Worm (Caenorhabditis elegans) whole organism, late embryonic: ENCODE measurements around the gene R13A1.3.

Experiments
- C08G9.2 ChIP-seq: sonication (generic microtip); optimal IDR thresholded peaks from 2 replicates; lab custom pipeline; 2016; ENCODE audit warnings: mild to moderate bottlenecking, missing genetic modification characterization, moderate library complexity, missing compliant biosample characterization
- K02D7.2 ChIP-seq: sonication (generic microtip); optimal IDR thresholded peaks from 2 replicates; lab custom pipeline; 2017; ENCODE audit warnings: mild to moderate bottlenecking, missing genetic modification characterization, missing compliant biosample characterization
- K09A11.1 ChIP-seq: sonication (generic microtip); optimal IDR thresholded peaks from 2 replicates; lab custom pipeline; 2017; ENCODE audit warnings: antibody characterized with exemption, mild to moderate bottlenecking, missing genetic modification characterization, missing compliant biosample characterization; ENCODE audit not compliant: insufficient read depth
- T23F11.4 ChIP-seq: fragments of 200-800 bp; sonication (Bioruptor generic); optimal IDR thresholded peaks from 2 replicates; lab custom pipeline; 2018; ENCODE audit warnings: mild to moderate bottlenecking, missing genetic modification characterization, missing compliant biosample characterization
- ama-1 ChIP-seq: fragments of 150-350 bp; optimal IDR thresholded peaks from 2 replicates; lab custom pipeline; 2014
- ceh-14 ChIP-seq: sonication (generic microtip); optimal IDR thresholded peaks from 2 replicates; lab custom pipeline; 2016; ENCODE audit warnings: missing genotype, missing genetic modification characterization, missing compliant biosample characterization
- ceh-19 ChIP-seq: fragments of 200-800 bp; sonication (Bioruptor generic); optimal IDR thresholded peaks from 2 replicates; lab custom pipeline; 2018; ENCODE audit warnings: mild to moderate bottlenecking, missing genetic modification characterization, missing compliant biosample characterization
- ceh-2 ChIP-seq: sonication (generic microtip); optimal IDR thresholded peaks from 2 replicates; lab custom pipeline; 2016; ENCODE audit warnings: missing genotype, missing genetic modification characterization, missing compliant biosample characterization
- ceh-24 ChIP-seq: sonication (generic microtip); optimal IDR thresholded peaks from 2 replicates; lab custom pipeline; 2016; ENCODE audit warnings: mild to moderate bottlenecking, missing genetic modification characterization, missing compliant biosample characterization
- ceh-31 ChIP-seq: sonication (generic microtip); optimal IDR thresholded peaks from 2 replicates; lab custom pipeline; 2016; ENCODE audit warnings: missing genetic modification characterization, missing compliant biosample characterization
- ceh-48 ChIP-seq: sonication (generic microtip); optimal IDR thresholded peaks from 2 replicates; lab custom pipeline; 2016; ENCODE audit warnings: missing genetic modification characterization, inconsistent platforms, missing compliant biosample characterization
- che-1 ChIP-seq: sonication (generic microtip); optimal IDR thresholded peaks from 2 replicates; lab custom pipeline; 2016; ENCODE audit warnings: mild to moderate bottlenecking, missing genetic modification characterization, missing compliant biosample characterization
- dmd-4 ChIP-seq: sonication (generic microtip); optimal IDR thresholded peaks from 2 replicates; lab custom pipeline; 2016; ENCODE audit warnings: borderline replicate concordance, missing genetic modification characterization, missing compliant biosample characterization
- dve-1 ChIP-seq: sonication (generic microtip); optimal IDR thresholded peaks from 2 replicates; lab custom pipeline; 2017; ENCODE audit warnings: antibody characterized with exemption, mild to moderate bottlenecking, missing genetic modification characterization, missing compliant biosample characterization
- elt-2 ChIP-seq: sonication (generic microtip); optimal IDR thresholded peaks from 2 replicates; lab custom pipeline; 2016; ENCODE audit warnings: missing genetic modification reagents, missing genetic modification characterization, missing compliant biosample characterization
- ets-4 ChIP-seq: sonication (generic microtip); optimal IDR thresholded peaks from 2 replicates; lab custom pipeline; 2016; ENCODE audit warnings: missing genetic modification characterization, missing compliant biosample characterization
- fax-1 ChIP-seq: sonication (generic microtip); optimal IDR thresholded peaks from 2 replicates; lab custom pipeline; 2016; ENCODE audit warnings: missing genotype, missing genetic modification characterization, missing compliant biosample characterization
- fkh-10 ChIP-seq: fragments of 150-350 bp; optimal IDR thresholded peaks from 2 replicates; lab custom pipeline; 2014; ENCODE audit warnings: missing biosample characterization, missing genetic modification reagents, missing genetic modification characterization
- fkh-6 ChIP-seq: sonication (generic microtip); optimal IDR thresholded peaks from 2 replicates; lab custom pipeline; 2016; ENCODE audit warnings: missing genetic modification characterization, missing compliant biosample characterization
- hlh-13 ChIP-seq: fragments of 200-800 bp; sonication (Bioruptor generic); optimal IDR thresholded peaks from 2 replicates; lab custom pipeline; 2018; ENCODE audit warnings: mild to moderate bottlenecking, missing genetic modification characterization, missing compliant biosample characterization
- lim-6 ChIP-seq: sonication (generic microtip); optimal IDR thresholded peaks from 2 replicates; lab custom pipeline; 2016; ENCODE audit warnings: missing genetic modification characterization, missing compliant biosample characterization
- lin-11 ChIP-seq: fragments of 200-800 bp; sonication (Bioruptor generic); optimal IDR thresholded peaks from 2 replicates; lab custom pipeline; 2018; ENCODE audit warnings: mild to moderate bottlenecking, missing genetic modification characterization, missing compliant biosample characterization
- mec-3 ChIP-seq: sonication (generic microtip); optimal IDR thresholded peaks from 2 replicates; lab custom pipeline; 2016; ENCODE audit warnings: borderline replicate concordance, missing genetic modification characterization, missing compliant biosample characterization
- nfya-1 ChIP-seq: sonication (generic microtip); optimal IDR thresholded peaks from 2 replicates; lab custom pipeline; 2017; ENCODE audit warnings: missing genetic modification characterization, mild to moderate bottlenecking, missing compliant biosample characterization, antibody characterized with exemption, moderate library complexity
- nhr-232 ChIP-seq: sonication (generic microtip); optimal IDR thresholded peaks from 2 replicates; lab custom pipeline; 2016; ENCODE audit warnings: missing genetic modification characterization, missing compliant biosample characterization
- npax-4 ChIP-seq: sonication (generic microtip); optimal IDR thresholded peaks from 2 replicates; lab custom pipeline; 2016; ENCODE audit warnings: missing genetic modification characterization, missing compliant biosample characterization
- odd-2 ChIP-seq: sonication (generic microtip); optimal IDR thresholded peaks from 2 replicates; lab custom pipeline; 2017; ENCODE audit warnings: antibody characterized with exemption, mild to moderate bottlenecking, missing genetic modification characterization, missing compliant biosample characterization
- pax-1 ChIP-seq: fragments of 150-350 bp; optimal IDR thresholded peaks from 2 replicates; lab custom pipeline; 2014; ENCODE audit warnings: missing biosample characterization, missing genetic modification characterization
- pha-2 ChIP-seq: sonication (generic microtip); optimal IDR thresholded peaks from 2 replicates; lab custom pipeline; 2017; ENCODE audit warnings: mild to moderate bottlenecking, missing genetic modification characterization, missing compliant biosample characterization
- pha-4 ChIP-seq: fragments of 150-350 bp; optimal IDR thresholded peaks from 2 replicates; lab custom pipeline; 2018; ENCODE audit warnings: missing biosample characterization, missing genetic modification reagents, missing genetic modification characterization
- pqm-1 ChIP-seq: sonication (generic microtip); optimal IDR thresholded peaks from 2 replicates; lab custom pipeline; 2016; ENCODE audit warnings: missing genetic modification characterization, missing compliant biosample characterization
- pros-1 ChIP-seq: fragments of 150-350 bp; optimal IDR thresholded peaks from 2 replicates; lab custom pipeline; 2014; ENCODE audit warnings: missing biosample characterization, missing genetic modification reagents, missing genetic modification characterization
- rnt-1 ChIP-seq: sonication (generic microtip); optimal IDR thresholded peaks from 2 replicates; lab custom pipeline; 2016; ENCODE audit warnings: missing genetic modification characterization, missing compliant biosample characterization
- sdc-2 ChIP-seq: sonication (generic microtip); optimal IDR thresholded peaks from 2 replicates; lab custom pipeline; 2016; ENCODE audit warnings: missing genotype, missing genetic modification characterization, missing compliant biosample characterization
- sox-2 ChIP-seq: fragments of 200-800 bp; sonication (Bioruptor generic); IDR thresholded peaks from 2 replicates; pipeline ENCODE4 v1.3.6; 2022; ENCODE audit warnings: missing genetic modification reagents, missing genetic modification characterization, missing compliant biosample characterization
- syd-9 ChIP-seq: sonication (generic microtip); optimal IDR thresholded peaks from 2 replicates; lab custom pipeline; 2016; ENCODE audit warnings: mild to moderate bottlenecking, missing genetic modification characterization, moderate library complexity, missing compliant biosample characterization
- ttx-3 ChIP-seq: sonication (generic microtip); optimal IDR thresholded peaks from 2 replicates; lab custom pipeline; 2016; ENCODE audit warnings: missing genetic modification reagents, missing genetic modification characterization, missing compliant biosample characterization
- unc-42 ChIP-seq: sonication (generic microtip); optimal IDR thresholded peaks from 2 replicates; lab custom pipeline; 2016; ENCODE audit warnings: missing genotype, missing genetic modification characterization, missing compliant biosample characterization
- unc-55 ChIP-seq: sonication (generic microtip); optimal IDR thresholded peaks from 2 replicates; lab custom pipeline; 2017; ENCODE audit warnings: missing biosample characterization, missing genetic modification reagents, missing genetic modification characterization
- unc-86 ChIP-seq: sonication (generic microtip); optimal IDR thresholded peaks from 2 replicates; lab custom pipeline; 2016; ENCODE audit warnings: missing genetic modification characterization, missing compliant biosample characterization
- ztf-16 ChIP-seq: sonication (generic microtip); optimal IDR thresholded peaks from 2 replicates; lab custom pipeline; 2017; ENCODE audit warnings: missing genetic modification characterization, missing compliant biosample characterization

R13A1.3 gene

DNA sequence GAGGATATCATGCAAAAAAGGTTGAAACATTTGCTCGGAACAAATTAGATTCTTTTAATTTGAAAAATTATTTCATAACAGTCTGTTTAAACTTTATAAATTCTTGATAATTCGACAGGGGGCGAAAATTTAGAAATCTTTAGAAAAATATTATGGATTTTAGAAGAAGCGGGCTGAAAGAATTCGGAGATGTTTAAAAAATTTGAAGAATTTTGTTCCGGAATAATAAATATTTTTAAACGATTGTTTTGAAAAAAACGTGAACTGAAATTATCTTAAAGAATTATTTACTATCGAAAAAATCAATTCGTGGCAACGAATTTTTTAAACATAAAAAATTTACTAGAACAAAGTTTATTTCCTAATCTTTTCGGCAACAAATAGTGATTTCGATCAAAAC is at the start of gene R13A1.3:
Gene R13A1.3 (plus strand): TSS at position 301 of the 400 bp plus-strand sequence.
- TF ChIP-seq rnt-1 (tag; lab: Kevin White, UChicago) (no peak), T23F11.4 (GFP tag; lab: Kevin White, UChicago) (no peak), fkh-10 (no peak), lim-6 (no peak), sox-2 (GFP tag; lab: Robert Waterston, UW) (no peak), ceh-14 (tag; lab: Kevin White, UChicago) (no peak), unc-86 (tag; lab: Kevin White, UChicago) (no peak), pha-2 (tag; lab: Kevin White, UChicago) (no peak), pha-4 (tag; lab: Kevin White, UChicago) (no peak), unc-42 (tag; lab: Kevin White, UChicago) (no peak), lin-11 (tag; lab: Kevin White, UChicago) (no peak), dve-1 (no peak), pqm-1 (tag; lab: Kevin White, UChicago) (no peak), fax-1 (tag; lab: Kevin White, UChicago) (no peak), dmd-4 (tag; lab: Kevin White, UChicago) (no peak), pax-1 (tag; lab: Kevin White, UChicago) (no peak), unc-55 (GFP tag; lab: Kevin White, UChicago) (no peak), pros-1 (tag; lab: Kevin White, UChicago) (no peak), odd-2 (no peak)

DNA sequence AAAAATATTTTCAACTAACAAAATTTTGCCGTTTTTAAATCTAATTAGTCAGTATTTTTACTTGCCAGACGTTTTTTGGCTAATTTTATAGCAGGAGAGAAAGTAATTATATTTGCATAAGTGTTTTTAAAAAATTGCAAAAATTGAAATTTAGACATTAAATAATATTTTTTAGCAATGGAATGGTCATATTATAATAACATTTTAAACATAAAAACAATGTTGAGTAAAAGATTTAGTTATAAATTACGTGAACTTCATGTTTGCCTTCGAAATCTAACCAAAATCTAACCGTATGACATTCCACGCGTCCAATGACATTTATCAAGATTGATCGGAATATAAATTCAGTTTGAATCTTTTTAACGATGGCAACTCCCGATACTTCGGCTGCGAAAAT is 49.4 kb upstream of the R13A1.3 start, which contains the start of gene C34D4.2:
Gene C34D4.2 (plus strand): TSS at position 301 of the 400 bp plus-strand sequence.
- TF ChIP-seq C08G9.2 (tag; lab: Kevin White, UChicago): no peak
- no peak for TF ChIP-seq ceh-24 (tag; lab: Kevin White, UChicago)
- no peak for TF ChIP-seq pax-1 (tag; lab: Kevin White, UChicago)
- TF ChIP-seq K09A11.1 (tag; lab: Kevin White, UChicago): no peak
- no peak for TF ChIP-seq ceh-48 (tag; lab: Kevin White, UChicago)
- TF ChIP-seq che-1: no peak
- no peak for TF ChIP-seq rnt-1 (tag; lab: Kevin White, UChicago)
- TF ChIP-seq elt-2 (tag; lab: Kevin White, UChicago): no peak
- TF ChIP-seq npax-4 (tag; lab: Kevin White, UChicago): no peak
- no peak for TF ChIP-seq pqm-1 (tag; lab: Kevin White, UChicago)
- TF ChIP-seq sdc-2 (tag; lab: Kevin White, UChicago): no peak

DNA sequence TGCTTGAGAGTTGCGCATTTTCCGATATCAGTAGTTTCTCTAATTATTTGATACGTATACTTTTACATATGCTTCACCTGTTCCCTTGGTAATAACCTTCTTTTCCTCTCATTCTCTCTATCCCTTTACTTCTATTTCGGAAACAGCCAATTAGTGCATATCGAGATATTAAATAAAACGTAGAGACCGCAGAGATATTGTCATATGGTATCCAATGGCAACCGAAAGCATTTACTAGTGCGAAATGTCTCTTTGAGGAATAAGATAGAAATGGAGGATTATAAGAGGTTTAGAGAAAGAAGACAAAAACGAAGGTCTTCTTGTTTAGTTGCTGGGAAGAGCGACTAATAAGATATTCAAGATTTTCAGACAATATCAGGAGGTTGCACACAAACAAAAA is 47.4 kb upstream of the R13A1.3 start, which contains the start of gene maph-9:
Gene maph-9 (plus strand): TSS at position 273 of the 400 bp plus-strand sequence.
- peak; percentile 44 for TF ChIP-seq nfya-1 (tag; lab: Kevin White, UChicago)
- peak; percentile 30 for TF ChIP-seq ceh-14 (tag; lab: Kevin White, UChicago)
- TF ChIP-seq C08G9.2 (tag; lab: Kevin White, UChicago): no peak
- peak; percentile 28 for TF ChIP-seq ceh-31 (tag; lab: Kevin White, UChicago)
- TF ChIP-seq ceh-2 (tag; lab: Kevin White, UChicago): no peak

DNA sequence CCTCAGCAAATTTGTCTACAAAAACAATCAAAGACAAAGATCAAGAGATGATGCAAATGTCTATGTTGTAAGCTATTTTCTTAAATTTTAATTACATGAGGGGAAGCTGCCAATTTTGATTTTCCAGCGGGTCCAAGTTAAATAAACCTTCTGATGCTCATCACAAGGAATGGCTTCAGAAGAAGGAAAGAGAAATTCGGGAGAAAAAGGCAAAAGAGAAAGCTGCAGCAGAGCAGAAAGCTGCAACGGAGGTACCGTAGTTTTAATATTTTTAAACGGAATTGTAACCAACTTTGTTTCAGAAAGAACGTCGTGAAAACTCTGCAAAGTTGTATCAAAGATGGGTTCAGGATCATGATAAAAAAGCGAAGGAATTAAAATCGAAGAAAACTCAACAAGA is 45.6 kb upstream of the R13A1.3 start:
- TF ChIP-seq che-1: no peak

DNA sequence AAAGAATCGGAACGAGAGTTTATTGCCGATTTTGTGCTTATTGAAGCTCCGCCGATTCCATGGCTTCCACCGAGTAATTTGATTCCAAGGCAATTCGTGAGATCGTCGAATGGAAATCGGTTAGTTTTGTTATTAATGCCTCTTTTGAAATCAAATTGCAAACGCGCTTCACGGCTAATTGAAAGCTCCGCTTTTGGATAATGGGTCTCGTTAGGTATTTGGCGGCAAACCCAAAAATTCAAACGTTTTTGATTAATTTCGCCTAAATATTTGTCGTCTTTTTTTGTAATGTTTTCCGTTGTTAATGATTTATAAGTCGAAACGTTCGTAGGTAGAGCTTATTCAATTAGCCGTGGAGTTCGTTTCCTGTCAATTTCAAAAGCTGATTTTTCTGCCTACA is 44.2 kb upstream of the R13A1.3 start:
- TF ChIP-seq unc-42 (tag; lab: Kevin White, UChicago): no peak
- no peak for TF ChIP-seq ets-4 (tag; lab: Kevin White, UChicago)
- no peak for TF ChIP-seq ztf-16
- TF ChIP-seq nhr-232 (tag; lab: Kevin White, UChicago): no peak
- TF ChIP-seq ama-1 (lab: Kevin White, UChicago): no peak
- no peak for TF ChIP-seq ttx-3
- no peak for TF ChIP-seq lim-6
- no peak for TF ChIP-seq che-1
- no peak for TF ChIP-seq nfya-1 (tag; lab: Kevin White, UChicago)
- TF ChIP-seq K02D7.2: no peak
- no peak for TF ChIP-seq hlh-13 (GFP tag; lab: Kevin White, UChicago)
- no peak for TF ChIP-seq mec-3
- TF ChIP-seq pha-2 (tag; lab: Kevin White, UChicago): no peak
- TF ChIP-seq ceh-48 (tag; lab: Kevin White, UChicago): no peak
- no peak for TF ChIP-seq syd-9 (tag; lab: Kevin White, UChicago)
- TF ChIP-seq ceh-19 (GFP tag; lab: Kevin White, UChicago): no peak
- TF ChIP-seq pros-1 (tag; lab: Kevin White, UChicago): no peak
- TF ChIP-seq fkh-6 (tag; lab: Kevin White, UChicago): no peak
